Worm (Caenorhabditis elegans): ENCODE results near the gene C56C10.4.

DNA sequence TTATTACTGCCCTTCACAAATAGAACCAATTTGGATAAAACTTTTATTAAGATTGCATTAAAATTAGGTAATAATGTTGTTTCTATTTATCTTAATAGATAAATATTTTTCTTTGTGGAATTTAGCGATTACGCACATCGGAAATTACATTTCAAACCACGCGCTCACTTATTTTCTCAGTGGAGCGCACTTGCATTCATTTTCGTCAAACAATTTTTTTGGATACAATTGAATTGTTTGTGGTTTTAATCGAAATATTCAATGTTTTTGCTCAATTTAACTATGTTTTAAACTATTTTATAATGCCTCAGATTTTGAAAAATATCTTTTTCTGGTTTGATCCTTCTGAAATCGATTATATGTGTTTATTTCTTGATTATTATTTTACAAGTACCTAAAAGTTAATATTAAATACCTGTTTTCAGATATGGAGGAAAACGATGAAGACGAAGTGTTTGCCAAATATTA, 46.9 kb upstream of the C56C10.4 start, which contains the start of gene utp-20:
- TF ChIP-seq ceh-82 (tag; optimal IDR thresholded peaks at IDR 0.05) (peak in 2 of 3 experiments; percentile 4 to 43), dpl-1 (GFP tag; optimal IDR thresholded peaks at IDR 0.05) (peak; percentile 83 to 93 (median 92)), unc-62 (GFP tag; optimal IDR thresholded peaks at IDR 0.05) (no peak), nhr-76 (tag; optimal IDR thresholded peaks at IDR 0.05) (no peak), alr-1 (tag; optimal IDR thresholded peaks at IDR 0.05; ENCODE audit: borderline replicate concordance) (no peak), ets-5 (GFP tag; IDR thresholded peaks at IDR 0.05) (no peak), isw-1 (GFP tag; IDR thresholded peaks at IDR 0.05) (no peak; the same call in 1 of the 2 replicates), nhr-12 (tag; optimal IDR thresholded peaks at IDR 0.05) (no peak), zip-4 (GFP tag; optimal IDR thresholded peaks at IDR 0.05) (no peak), mdl-1 (tag; optimal IDR thresholded peaks at IDR 0.05) (peak in 1 of 2 experiments; percentile 10), nhr-77 (tag; optimal IDR thresholded peaks at IDR 0.05) (no peak), lin-39 (tag; optimal IDR thresholded peaks at IDR 0.05) (peak; percentile 2), nhr-20 (tag; optimal IDR thresholded peaks at IDR 0.05) (peak; percentile 46), tlp-1 (tag; optimal IDR thresholded peaks at IDR 0.05) (no peak)
